Worm (Caenorhabditis elegans) whole organism, L3 larva: ENCODE results near the gene T26A5.8.

ENCODE experiments used
- elt-1 ChIP-seq: fragments of 150-350 bp; optimal IDR thresholded peaks from 2 replicates; lab custom pipeline; 2014; ENCODE audit warnings: missing biosample characterization, missing genetic modification characterization
- elt-3 ChIP-seq, 3 experiments: fragments of 150-350 bp in 1 of 3; sonication (generic microtip) in 2 of 3; optimal IDR thresholded peaks; 2 replicates in 2 of 3; 4 replicates in 1 of 3; lab custom pipeline; 2014 to 2017; ENCODE audit warnings: missing biosample characterization in 3 of 3, missing genetic modification characterization in 3 of 3
- fkh-10 ChIP-seq: sonication (generic microtip); optimal IDR thresholded peaks from 2 replicates; lab custom pipeline; 2017; ENCODE audit warnings: missing biosample characterization, missing genetic modification reagents, missing genetic modification characterization
- jun-1 ChIP-seq: fragments of 150-350 bp; optimal IDR thresholded peaks from 2 replicates; lab custom pipeline; 2014; ENCODE audit warnings: missing biosample characterization, missing genetic modification reagents, missing genetic modification characterization
- nhr-25 ChIP-seq: sonication (generic microtip); optimal IDR thresholded peaks from 2 replicates; lab custom pipeline; 2017; ENCODE audit warnings: missing biosample characterization, missing genetic modification characterization
- pqm-1 ChIP-seq: fragments of 150-350 bp; optimal IDR thresholded peaks from 2 replicates; lab custom pipeline; 2017; ENCODE audit warnings: missing biosample characterization, missing genetic modification characterization, inconsistent platforms
- tbx-2 ChIP-seq: sonication (generic microtip); optimal IDR thresholded peaks from 2 replicates; lab custom pipeline; 2016; ENCODE audit warnings: mild to moderate bottlenecking, missing genetic modification characterization, missing compliant biosample characterization
- ztf-4 ChIP-seq: fragments of 150-350 bp; optimal IDR thresholded peaks from 2 replicates; lab custom pipeline; 2014; ENCODE audit warnings: missing biosample characterization, missing genetic modification characterization

DNA sequence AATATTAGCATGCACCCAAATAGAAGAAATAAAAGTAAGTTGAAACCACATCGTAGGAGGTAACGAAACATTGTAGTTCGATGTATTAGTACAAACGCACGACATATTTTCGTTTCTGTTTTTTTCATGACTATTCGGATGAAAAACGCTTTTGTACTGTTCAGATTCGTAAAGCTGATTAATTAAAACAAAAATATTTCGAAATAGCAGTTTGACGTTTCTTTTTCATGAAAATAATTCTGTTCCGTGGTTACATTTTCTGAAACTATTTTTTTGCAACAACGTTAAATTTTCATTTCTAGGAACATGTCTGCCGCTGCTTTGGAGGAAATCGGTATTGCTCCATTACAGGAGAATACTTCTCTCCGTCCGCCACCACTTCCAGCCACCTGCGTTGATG is 26.8 kb upstream of the T26A5.8 start, which contains the start of gene rpt-3:
- no peak for TF ChIP-seq elt-3 (tag; optimal IDR thresholded peaks at IDR 0.05; lab: Kevin White, UChicago)
- no peak for TF ChIP-seq tbx-2 (tag; lab: Kevin White, UChicago)
- TF ChIP-seq pqm-1 (tag; lab: Kevin White, UChicago): no peak
- no peak for TF ChIP-seq elt-1 (tag; lab: Kevin White, UChicago)
- no peak for TF ChIP-seq fkh-10 (GFP tag; lab: Kevin White, UChicago)
- TF ChIP-seq ztf-4 (tag; lab: Kevin White, UChicago): no peak
- no peak for TF ChIP-seq jun-1 (tag; lab: Kevin White, UChicago)
- TF ChIP-seq nhr-25 (tag; lab: Kevin White, UChicago): no peak
